Fruit fly (Drosophila melanogaster) whole organism, embryonic: ENCODE measurements around the gene Eig71Ea.

Experiments
- Bdp1 ChIP-seq: fragments of 200-800 bp; sonication (Bioruptor generic); optimal IDR thresholded peaks from 3 replicates; lab custom pipeline; 2016; ENCODE audit warnings: missing biosample characterization, missing genetic modification characterization
- CG13624 ChIP-seq: fragments of 200-800 bp; sonication (Bioruptor generic); optimal IDR thresholded peaks from 2 replicates; lab custom pipeline; 2016; ENCODE audit warnings: missing biosample characterization, missing genetic modification characterization
- CG17328 ChIP-seq: fragments of 200-800 bp; sonication (Bioruptor generic); IDR thresholded peaks from 2 replicates; pipeline ENCODE4 v1.3.6; 2022; ENCODE audit warnings: missing biosample characterization, missing genetic modification characterization
- CG17361 ChIP-seq: fragments of 200-800 bp; sonication (Bioruptor generic); IDR thresholded peaks from 3 replicates; pipeline ENCODE4 v1.3.6; 2022; ENCODE audit warnings: missing biosample characterization, missing genetic modification characterization
- CG17568 ChIP-seq: fragments of 200-800 bp; sonication (Bioruptor generic); optimal IDR thresholded peaks from 2 replicates; lab custom pipeline; 2018; ENCODE audit warnings: missing biosample characterization, mild to moderate bottlenecking, missing genetic modification characterization, moderate library complexity
- CG30431 ChIP-seq: fragments of 200-800 bp; sonication (Bioruptor generic); optimal IDR thresholded peaks from 2 replicates; lab custom pipeline; 2017; ENCODE audit warnings: missing biosample characterization, missing genetic modification characterization
- CG6175 ChIP-seq: fragments of 200-800 bp; sonication (Bioruptor generic); IDR thresholded peaks from 3 replicates; pipeline ENCODE4 v1.3.6; 2022; ENCODE audit warnings: missing biosample characterization, missing genetic modification characterization
- CG6765 ChIP-seq: fragments of 200-800 bp; sonication (Bioruptor generic); optimal IDR thresholded peaks from 3 replicates; lab custom pipeline; 2017; ENCODE audit warnings: missing biosample characterization, mild to moderate bottlenecking, missing genetic modification characterization
- CG7928 ChIP-seq: fragments of 200-800 bp; sonication (Bioruptor generic); optimal IDR thresholded peaks from 2 replicates; lab custom pipeline; 2017; ENCODE audit warnings: missing biosample characterization, mild to moderate bottlenecking, missing genetic modification characterization
- CG9876 ChIP-seq: fragments of 200-800 bp; sonication (Bioruptor generic); optimal IDR thresholded peaks from 2 replicates; lab custom pipeline; 2016; ENCODE audit warnings: missing biosample characterization, missing genetic modification characterization
- E2f2 ChIP-seq: fragments of 200-800 bp; sonication (Bioruptor generic); IDR thresholded peaks from 2 replicates; pipeline ENCODE4 v1.3.6; 2022; ENCODE audit warnings: missing biosample characterization, missing genetic modification characterization
- Fer1 ChIP-seq: fragments of 200-800 bp; sonication (Bioruptor generic); optimal IDR thresholded peaks from 2 replicates; lab custom pipeline; 2017; ENCODE audit warnings: missing biosample characterization, mild to moderate bottlenecking, missing genetic modification characterization
- Hsf ChIP-seq: fragments of 200-800 bp; sonication (Bioruptor generic); optimal IDR thresholded peaks from 3 replicates; lab custom pipeline; 2016; ENCODE audit warnings: missing biosample characterization, missing genetic modification characterization
- Kr ChIP-seq: fragments of 200-800 bp; sonication (Bioruptor generic); optimal IDR thresholded peaks from 2 replicates; lab custom pipeline; 2017; ENCODE audit warnings: missing biosample characterization, mild to moderate bottlenecking, missing genetic modification characterization
- MESR4 ChIP-seq: fragments of 200-800 bp; sonication (Bioruptor generic); optimal IDR thresholded peaks from 2 replicates; lab custom pipeline; 2018; ENCODE audit warnings: missing biosample characterization, mild to moderate bottlenecking, missing genetic modification characterization, moderate library complexity
- MTF-1 ChIP-seq: fragments of 200-800 bp; sonication (Bioruptor generic); optimal IDR thresholded peaks from 2 replicates; lab custom pipeline; 2018; ENCODE audit warnings: missing biosample characterization, mild to moderate bottlenecking, missing genetic modification characterization, borderline replicate concordance
- NK7.1 ChIP-seq: fragments of 200-800 bp; sonication (Bioruptor generic); optimal IDR thresholded peaks from 3 replicates; lab custom pipeline; 2016; ENCODE audit warnings: missing biosample characterization, missing genetic modification characterization
- Neu2 ChIP-seq: fragments of 200-800 bp; sonication (Bioruptor generic); optimal IDR thresholded peaks from 3 replicates; lab custom pipeline; 2016; ENCODE audit warnings: missing biosample characterization, missing genetic modification characterization, borderline replicate concordance
- Pdp1 ChIP-seq, 2 experiments: fragments of 200-800 bp; sonication (Bioruptor generic); optimal IDR thresholded peaks; 3 replicates each; lab custom pipeline; 2016; ENCODE audit warnings: missing biosample characterization in 2 of 2, missing genetic modification characterization in 2 of 2, mild to moderate bottlenecking in 1 of 2, moderate library complexity in 1 of 2
- Side ChIP-seq: fragments of 200-800 bp; sonication (Bioruptor generic); optimal IDR thresholded peaks from 2 replicates; lab custom pipeline; 2016; ENCODE audit warnings: missing biosample characterization, missing genetic modification characterization
- Sry-β ChIP-seq: fragments of 200-800 bp; sonication (Bioruptor generic); optimal IDR thresholded peaks from 2 replicates; lab custom pipeline; 2018; ENCODE audit warnings: missing biosample characterization, mild to moderate bottlenecking, missing genetic modification characterization, moderate library complexity
- Sry-δ ChIP-seq: fragments of 200-800 bp; sonication (Bioruptor generic); optimal IDR thresholded peaks from 2 replicates; lab custom pipeline; 2016; ENCODE audit warnings: missing biosample characterization, missing genetic modification characterization
- Ssrp ChIP-seq: fragments of 200-800 bp; sonication (Bioruptor generic); optimal IDR thresholded peaks from 2 replicates; lab custom pipeline; 2018; ENCODE audit warnings: missing biosample characterization, mild to moderate bottlenecking, missing genetic modification characterization, moderate library complexity
- Trl ChIP-seq, 3 experiments: fragments of >200 bp in 2 of 3; fragments of 200-800 bp in 1 of 3; sonication (Bioruptor generic) in 1 of 3; optimal IDR thresholded peaks; 2 replicates in 1 of 3; 3 replicates in 2 of 3; lab custom pipeline; 2016 to 2017; ENCODE audit warnings: missing biosample characterization in 1 of 3, missing genetic modification characterization in 1 of 3
- Usf ChIP-seq: fragments of 200-800 bp; sonication (Bioruptor generic); optimal IDR thresholded peaks from 2 replicates; lab custom pipeline; 2017; ENCODE audit warnings: missing genotype, missing biosample characterization, missing genetic modification characterization
- abd-A ChIP-seq: fragments of 200-800 bp; sonication (Bioruptor generic); optimal IDR thresholded peaks from 3 replicates; lab custom pipeline; 2019; ENCODE audit warnings: missing biosample characterization, mild to moderate bottlenecking, missing genetic modification characterization, moderate library complexity
- chm ChIP-seq: fragments of 200-800 bp; sonication (Bioruptor generic); IDR thresholded peaks from 2 replicates; pipeline ENCODE4 v1.3.6; 2022; ENCODE audit warnings: missing biosample characterization, missing genetic modification characterization
- croc ChIP-seq: fragments of 200-800 bp; sonication (Bioruptor generic); conservative IDR thresholded peaks from 3 replicates; pipeline ENCODE4 v1.3.6; 2022; ENCODE audit warnings: missing biosample characterization, missing genetic modification characterization
- ewg ChIP-seq: fragments of 200-800 bp; sonication (Bioruptor generic); optimal IDR thresholded peaks from 3 replicates; lab custom pipeline; 2017; ENCODE audit warnings: mild to moderate bottlenecking, missing biosample characterization, missing genetic modification reagents, missing genetic modification characterization
- ind ChIP-seq: fragments of 200-800 bp; sonication (Bioruptor generic); optimal IDR thresholded peaks from 3 replicates; lab custom pipeline; 2016; ENCODE audit warnings: missing biosample characterization, missing genetic modification characterization
- jigr1 ChIP-seq: fragments of 200-800 bp; sonication (Bioruptor generic); IDR thresholded peaks from 3 replicates; pipeline ENCODE4 v1.3.6; 2022; ENCODE audit warnings: missing biosample characterization, missing genetic modification characterization
- knrl ChIP-seq: fragments of 200-800 bp; sonication (Bioruptor generic); IDR thresholded peaks from 3 replicates; pipeline ENCODE4 v1.3.6; 2022; ENCODE audit warnings: missing biosample characterization, missing genetic modification characterization; ENCODE audit not compliant: partially characterized antibody
- lab ChIP-seq: fragments of 200-800 bp; sonication (Bioruptor generic); optimal IDR thresholded peaks from 3 replicates; lab custom pipeline; 2017; ENCODE audit warnings: missing biosample characterization, missing genetic modification characterization, mild to moderate bottlenecking, moderate library complexity, missing genetic modification reagents
- mld ChIP-seq: fragments of 200-800 bp; sonication (Bioruptor generic); IDR thresholded peaks from 3 replicates; pipeline ENCODE4 v1.3.6; 2022; ENCODE audit warnings: missing biosample characterization, missing genetic modification characterization; ENCODE audit not compliant: partially characterized antibody
- nmo ChIP-seq: fragments of 200-800 bp; sonication (Bioruptor generic); optimal IDR thresholded peaks from 2 replicates; lab custom pipeline; 2018; ENCODE audit warnings: missing biosample characterization, mild to moderate bottlenecking, missing genetic modification characterization, moderate library complexity
- oc ChIP-seq: fragments of 200-800 bp; sonication (Bioruptor generic); optimal IDR thresholded peaks from 2 replicates; lab custom pipeline; 2018; ENCODE audit warnings: missing biosample characterization, mild to moderate bottlenecking, missing genetic modification characterization, moderate library complexity
- pb ChIP-seq: fragments of 200-800 bp; sonication (Bioruptor generic); optimal IDR thresholded peaks from 3 replicates; lab custom pipeline; 2016; ENCODE audit warnings: missing biosample characterization, missing genetic modification characterization
- pita ChIP-seq: fragments of 200-800 bp; sonication (Bioruptor generic); optimal IDR thresholded peaks from 2 replicates; lab custom pipeline; 2017; ENCODE audit warnings: missing biosample characterization, mild to moderate bottlenecking, missing genetic modification characterization
- psq ChIP-seq: fragments of 200-800 bp; sonication (Bioruptor generic); optimal IDR thresholded peaks from 2 replicates; lab custom pipeline; 2017; ENCODE audit warnings: missing biosample characterization, missing genetic modification characterization
- pzg ChIP-seq: fragments of 200-800 bp; sonication (Bioruptor generic); optimal IDR thresholded peaks from 3 replicates; lab custom pipeline; 2018; ENCODE audit warnings: missing biosample characterization, mild to moderate bottlenecking, missing genetic modification characterization, moderate library complexity
- scrt ChIP-seq: fragments of 200-800 bp; sonication (Bioruptor generic); optimal IDR thresholded peaks from 2 replicates; lab custom pipeline; 2018; ENCODE audit warnings: missing biosample characterization, mild to moderate bottlenecking, missing genetic modification characterization, moderate library complexity
- tap ChIP-seq: fragments of 200-800 bp; optimal IDR thresholded peaks from 3 replicates; lab custom pipeline; 2019; ENCODE audit warnings: missing biosample characterization, mild to moderate bottlenecking, missing genetic modification characterization, moderate library complexity
- tgo ChIP-seq: fragments of 200-800 bp; sonication (Bioruptor generic); IDR thresholded peaks from 3 replicates; pipeline ENCODE4 v1.3.6; 2022; ENCODE audit warnings: missing biosample characterization, missing genetic modification characterization
- tna ChIP-seq: fragments of 200-800 bp; sonication (Bioruptor generic); IDR thresholded peaks from 2 replicates; pipeline ENCODE4 v1.3.6; 2022; ENCODE audit warnings: missing biosample characterization, missing genetic modification characterization; ENCODE audit not compliant: partially characterized antibody
- vfl ChIP-seq: fragments of 200-800 bp; sonication (Bioruptor generic); optimal IDR thresholded peaks from 2 replicates; lab custom pipeline; 2016; ENCODE audit warnings: missing biosample characterization, missing genetic modification characterization

Eig71Ea gene

DNA sequence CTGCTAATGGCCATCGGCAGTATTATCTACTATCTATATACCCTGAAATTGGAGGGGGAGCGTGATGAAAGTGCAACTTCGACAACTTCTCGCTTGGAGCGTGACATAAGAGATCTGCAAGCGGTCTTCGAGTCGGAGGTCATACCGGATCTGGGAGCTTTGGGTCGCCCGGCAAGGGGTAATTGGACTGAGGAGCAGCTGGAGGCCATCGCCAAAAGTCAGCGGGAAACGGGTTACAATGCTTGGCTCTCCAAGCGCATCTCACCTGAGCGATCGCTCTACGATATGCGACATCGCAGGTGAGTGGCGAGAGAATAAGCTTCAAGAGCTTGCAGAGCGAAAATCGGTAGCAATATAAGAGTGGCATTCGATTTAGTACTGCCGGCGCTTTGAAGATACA is 34.6 kb upstream of the Eig71Ea start (continued):
- TF ChIP-seq Bdp1 (GFP tag; lab: Kevin White, UChicago) (no peak), pzg (no peak), E2f2 (GFP tag; lab: Robert Waterston, UW) (no peak), NK7.1 (GFP tag; lab: Kevin White, UChicago) (no peak), Fer1 (GFP tag; lab: Kevin White, UChicago) (no peak), CG6175 (no peak), knrl (0 out of 3 replicates have a peak, but pooled peaks have one; percentile 29), ewg (GFP tag; lab: Kevin White, UChicago) (no peak), abd-A (tag; lab: Kevin White, UChicago) (no peak), Usf (no peak), Pdp1 (GFP tag; optimal IDR thresholded peaks at IDR 0.05; lab: Kevin White, UChicago) (peak in 1 of 2 experiments; percentile 38), CG30431 (no peak), nmo (GFP tag; lab: Kevin White, UChicago) (no peak)

DNA sequence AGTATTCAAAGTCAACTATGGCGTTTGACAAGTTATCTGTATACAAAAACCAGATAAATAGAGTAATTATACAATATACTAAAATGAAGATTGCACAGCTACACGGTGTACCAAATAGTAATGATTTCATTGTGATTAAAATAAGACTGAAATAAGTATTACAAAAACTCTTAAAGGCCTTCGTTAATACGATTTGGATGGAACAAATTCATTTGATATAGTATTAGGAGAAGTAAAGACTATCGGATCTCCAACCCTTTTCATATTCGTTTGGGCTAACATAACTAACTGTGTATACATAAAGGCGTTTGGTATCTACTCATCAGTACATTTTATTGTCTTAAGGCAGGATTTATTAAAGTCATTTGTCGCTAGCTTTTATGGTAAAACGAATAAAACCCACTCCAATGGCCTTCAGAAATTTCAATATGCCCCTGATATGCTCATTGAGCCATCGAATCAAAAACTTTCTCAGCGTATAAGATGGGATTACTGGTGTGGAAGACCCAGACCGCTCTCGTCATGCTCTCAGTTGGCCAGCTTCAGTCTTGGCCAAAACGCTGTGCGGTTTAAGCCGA is 34.0 kb upstream of the Eig71Ea start, which contains the start of the genes CG7579 and Pgant8:
Gene CG7579, minus strand, starts transcription at position 101 of the 578 bp plus-strand sequence.
Gene Pgant8, plus strand, starts transcription at position 528 of the 578 bp plus-strand sequence.
- no peak for TF ChIP-seq pb (GFP tag; lab: Kevin White, UChicago)
- no peak for TF ChIP-seq lab (GFP tag; lab: Kevin White, UChicago)
- TF ChIP-seq oc (tag; lab: Kevin White, UChicago), result peak; percentile 67
- TF ChIP-seq MESR4 (GFP tag; lab: Kevin White, UChicago), result no peak
- TF ChIP-seq Neu2 (GFP tag; lab: Kevin White, UChicago), result no peak
- no peak for TF ChIP-seq tgo (GFP tag; lab: Robert Waterston, UW)

dm6 chr3L:15679420-15679819 is 30.0 kb upstream of the Eig71Ea start, which contains the start of gene CG7304:
Gene CG7304 (plus strand): TSS chr3L:15679720.
- TF ChIP-seq pita, result no peak
- TF ChIP-seq Trl (optimal IDR thresholded peaks at IDR 0.05; lab: Kevin White, UChicago), result no peak
- TF ChIP-seq Trl (GFP tag; optimal IDR thresholded peaks at IDR 0.05; lab: Kevin White, UChicago), result no peak
- TF ChIP-seq scrt, result no peak
- TF ChIP-seq CG13624 (GFP tag; lab: Kevin White, UChicago), result no peak
- no peak for TF ChIP-seq jigr1
- TF ChIP-seq MTF-1 (GFP tag; lab: Kevin White, UChicago), result no peak
- TF ChIP-seq CG9876, result no peak
- no peak for TF ChIP-seq chm
- TF ChIP-seq CG17361, result no peak
- TF ChIP-seq ind (GFP tag; lab: Kevin White, UChicago), result no peak
- no peak for TF ChIP-seq Side (GFP tag; lab: Kevin White, UChicago)
- no peak for TF ChIP-seq CG7928 (GFP tag; lab: Kevin White, UChicago)

- no peak for TF ChIP-seq CG17328 (GFP tag; lab: Robert Waterston, UW)
- TF ChIP-seq CG17568 (GFP tag; lab: Kevin White, UChicago), result no peak
- TF ChIP-seq lab (GFP tag; lab: Kevin White, UChicago), result no peak
- no peak for TF ChIP-seq scrt
- no peak for TF ChIP-seq CG6175
- no peak for TF ChIP-seq CG6765
- TF ChIP-seq psq (GFP tag; lab: Kevin White, UChicago), result no peak
- no peak for TF ChIP-seq chm
- no peak for TF ChIP-seq vfl (GFP tag; lab: Kevin White, UChicago)
- no peak for TF ChIP-seq Sry-β
- TF ChIP-seq Kr (GFP tag; lab: Kevin White, UChicago), result peak; percentile 53
- TF ChIP-seq Sry-δ, result no peak
- 0 out of 2 replicates have a peak, but pooled peaks have one; percentile 14 for TF ChIP-seq tna (GFP tag; lab: Robert Waterston, UW)
- TF ChIP-seq mld (GFP tag; lab: Robert Waterston, UW), result peak; percentile 79; the same call in 2 of the 3 replicates
- TF ChIP-seq Hsf (GFP tag; lab: Kevin White, UChicago), result no peak
- peak; percentile 36 for TF ChIP-seq nmo (GFP tag; lab: Kevin White, UChicago)
- no peak for TF ChIP-seq Ssrp (tag; lab: Kevin White, UChicago)
- TF ChIP-seq croc (GFP tag; lab: Robert Waterston, UW), result no peak
- TF ChIP-seq tap (tag; lab: Kevin White, UChicago), result peak; percentile 11
Measured at dm6 chr3L:15678284-15678683, 28.8 kb upstream of the Eig71Ea start.
